Worm (Caenorhabditis elegans): ENCODE measurements around the gene Y73C8C.12.

Y73C8C.12 gene

DNA sequence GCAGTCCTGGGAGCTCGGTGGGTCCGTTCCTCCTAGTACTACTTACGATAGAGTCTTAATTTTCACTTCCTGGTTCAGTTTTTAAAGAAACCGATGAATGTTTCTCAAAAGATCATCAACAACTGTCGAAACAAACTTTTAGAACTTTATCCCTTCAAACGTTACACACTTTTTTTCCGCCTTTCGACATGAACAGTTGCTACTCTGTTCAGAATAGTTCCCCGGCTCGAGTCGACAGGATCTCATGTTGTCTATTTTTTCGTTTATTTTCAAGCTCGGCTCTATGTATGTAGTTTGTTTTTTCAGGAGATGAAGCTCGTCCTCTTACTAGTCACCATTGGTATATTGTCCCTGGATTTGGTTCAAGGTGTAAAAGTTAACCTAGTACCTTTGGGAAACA lies 31.8 kb downstream of the Y73C8C.12 start, which contains the start of gene exh-1:
Gene exh-1 (plus strand): TSS at position 301 of the 400 bp plus-strand sequence.
- TF ChIP-seq cog-1 (tag; optimal IDR thresholded peaks at IDR 0.05) = no peak
- no peak for TF ChIP-seq klf-2 (GFP tag; conservative IDR thresholded peaks at IDR 0.05)
- TF ChIP-seq med-1 (GFP tag; optimal IDR thresholded peaks at IDR 0.05; ENCODE audit: insufficient read depth) = no peak
- TF ChIP-seq T22C8.4 (GFP tag; IDR thresholded peaks at IDR 0.05) = no peak
- TF ChIP-seq ref-1 (GFP tag; conservative IDR thresholded peaks at IDR 0.05) = no peak
- no peak for TF ChIP-seq ztf-23 (GFP tag; IDR thresholded peaks at IDR 0.05)
- no peak for TF ChIP-seq tab-1 (GFP tag; IDR thresholded peaks at IDR 0.05)
- TF ChIP-seq flt-1 (GFP tag; IDR thresholded peaks at IDR 0.05) = no peak
- no peak for TF ChIP-seq ztf-29 (GFP tag; IDR thresholded peaks at IDR 0.05)

DNA sequence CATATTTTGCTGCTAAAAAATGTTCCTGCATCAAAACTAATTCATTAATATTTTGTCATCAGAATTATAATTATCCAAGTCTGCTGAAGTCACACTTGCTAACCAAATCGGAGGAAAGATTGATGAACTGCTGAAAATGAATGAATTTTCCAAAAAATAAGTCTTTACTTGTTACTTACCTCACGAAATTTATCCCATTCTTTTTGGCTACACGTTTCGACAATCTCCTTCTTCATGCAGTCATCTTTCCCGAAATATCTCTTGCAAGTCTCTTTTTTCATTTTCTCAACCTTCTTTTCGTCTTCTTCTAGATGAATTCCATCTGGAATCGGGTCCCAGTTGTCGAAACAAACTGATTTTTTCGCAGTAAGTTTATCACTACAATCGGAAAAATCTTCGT lies 33.4 kb downstream of the Y73C8C.12 start:
- TF ChIP-seq med-1 (GFP tag; optimal IDR thresholded peaks at IDR 0.05; ENCODE audit: insufficient read depth) = no peak

- TF ChIP-seq tab-1 (GFP tag; IDR thresholded peaks at IDR 0.05) (no peak), flt-1 (GFP tag; IDR thresholded peaks at IDR 0.05) (no peak), cog-1 (tag; optimal IDR thresholded peaks at IDR 0.05) (no peak), med-1 (GFP tag; optimal IDR thresholded peaks at IDR 0.05; ENCODE audit: insufficient read depth) (no peak), T22C8.4 (GFP tag; IDR thresholded peaks at IDR 0.05) (no peak), ztf-23 (GFP tag; IDR thresholded peaks at IDR 0.05) (no peak), ztf-29 (GFP tag; IDR thresholded peaks at IDR 0.05) (no peak), ref-1 (GFP tag; conservative IDR thresholded peaks at IDR 0.05) (no peak), klf-2 (GFP tag; conservative IDR thresholded peaks at IDR 0.05) (no peak)
Observed at ce11 chrV:3159252-3159651, 34.2 kb downstream of the Y73C8C.12 start, which contains the start of gene C36C5.12. C36C5.12 (minus strand) TSS chrV:3159352.

ce11 chrV:3162299-3162698 lies 37.3 kb downstream of the Y73C8C.12 start:
- TF ChIP-seq T22C8.4 (GFP tag; IDR thresholded peaks at IDR 0.05) = no peak
- no peak for TF ChIP-seq cog-1 (tag; optimal IDR thresholded peaks at IDR 0.05)
- TF ChIP-seq ztf-23 (GFP tag; IDR thresholded peaks at IDR 0.05) = no peak
- no peak for TF ChIP-seq flt-1 (GFP tag; IDR thresholded peaks at IDR 0.05)
- TF ChIP-seq ztf-29 (GFP tag; IDR thresholded peaks at IDR 0.05) = no peak
- TF ChIP-seq tab-1 (GFP tag; IDR thresholded peaks at IDR 0.05) = no peak
- TF ChIP-seq klf-2 (GFP tag; conservative IDR thresholded peaks at IDR 0.05) = no peak
- TF ChIP-seq med-1 (GFP tag; optimal IDR thresholded peaks at IDR 0.05; ENCODE audit: insufficient read depth) = no peak
- TF ChIP-seq ref-1 (GFP tag; conservative IDR thresholded peaks at IDR 0.05) = no peak

ce11 chrV:3163143-3163542 lies 38.1 kb downstream of the Y73C8C.12 start:
- TF ChIP-seq cog-1 (tag; optimal IDR thresholded peaks at IDR 0.05) (no peak), ztf-23 (GFP tag; IDR thresholded peaks at IDR 0.05) (no peak), klf-2 (GFP tag; conservative IDR thresholded peaks at IDR 0.05) (no peak), tab-1 (GFP tag; IDR thresholded peaks at IDR 0.05) (no peak), med-1 (GFP tag; optimal IDR thresholded peaks at IDR 0.05; ENCODE audit: insufficient read depth) (no peak), ref-1 (GFP tag; conservative IDR thresholded peaks at IDR 0.05) (no peak), ztf-29 (GFP tag; IDR thresholded peaks at IDR 0.05) (no peak), flt-1 (GFP tag; IDR thresholded peaks at IDR 0.05) (no peak), T22C8.4 (GFP tag; IDR thresholded peaks at IDR 0.05) (no peak)

ce11 chrV:3165438-3165837 lies 40.4 kb downstream of the Y73C8C.12 start, which contains the start of gene C36C5.14:
C36C5.14 (minus strand) TSS chrV:3165538.
- TF ChIP-seq tab-1 (GFP tag; IDR thresholded peaks at IDR 0.05) (no peak), flt-1 (GFP tag; IDR thresholded peaks at IDR 0.05) (no peak), T22C8.4 (GFP tag; IDR thresholded peaks at IDR 0.05) (no peak), ref-1 (GFP tag; conservative IDR thresholded peaks at IDR 0.05) (no peak), cog-1 (tag; optimal IDR thresholded peaks at IDR 0.05) (no peak), ztf-29 (GFP tag; IDR thresholded peaks at IDR 0.05) (no peak), ztf-23 (GFP tag; IDR thresholded peaks at IDR 0.05) (no peak), med-1 (GFP tag; optimal IDR thresholded peaks at IDR 0.05; ENCODE audit: insufficient read depth) (no peak), klf-2 (GFP tag; conservative IDR thresholded peaks at IDR 0.05) (no peak)

DNA sequence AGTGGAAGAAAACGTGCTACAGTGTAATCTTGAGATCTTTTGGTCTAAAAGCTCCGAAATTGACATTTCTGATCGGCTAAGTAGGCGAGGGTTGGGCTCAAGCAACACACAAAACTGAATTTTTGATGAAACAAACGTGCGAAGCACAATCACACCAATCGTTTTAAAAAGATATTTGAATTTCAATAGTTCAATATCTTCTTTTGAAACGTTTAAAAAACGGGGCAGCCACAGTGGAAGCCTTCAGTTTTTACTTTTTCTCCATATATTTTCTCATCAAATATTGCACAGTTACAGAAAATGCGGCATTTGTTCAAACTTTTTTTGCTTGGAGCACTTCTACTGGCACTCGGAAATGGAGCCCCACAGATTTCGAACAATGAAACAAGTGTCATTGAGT lies 41.2 kb downstream of the Y73C8C.12 start, which contains the start of gene C36C5.4:
Gene C36C5.4 (plus strand): TSS at position 301 of the 400 bp plus-strand sequence.
- TF ChIP-seq T22C8.4 (GFP tag; IDR thresholded peaks at IDR 0.05) (no peak), flt-1 (GFP tag; IDR thresholded peaks at IDR 0.05) (no peak), ztf-29 (GFP tag; IDR thresholded peaks at IDR 0.05) (no peak), cog-1 (tag; optimal IDR thresholded peaks at IDR 0.05) (no peak), klf-2 (GFP tag; conservative IDR thresholded peaks at IDR 0.05) (no peak), ref-1 (GFP tag; conservative IDR thresholded peaks at IDR 0.05) (no peak), ztf-23 (GFP tag; IDR thresholded peaks at IDR 0.05) (no peak), med-1 (GFP tag; optimal IDR thresholded peaks at IDR 0.05; ENCODE audit: insufficient read depth) (no peak), tab-1 (GFP tag; IDR thresholded peaks at IDR 0.05) (no peak)

- TF ChIP-seq T22C8.4 (GFP tag; IDR thresholded peaks at IDR 0.05) (no peak), ztf-29 (GFP tag; IDR thresholded peaks at IDR 0.05) (no peak), tab-1 (GFP tag; IDR thresholded peaks at IDR 0.05) (no peak), cog-1 (tag; optimal IDR thresholded peaks at IDR 0.05) (no peak), klf-2 (GFP tag; conservative IDR thresholded peaks at IDR 0.05) (no peak), flt-1 (GFP tag; IDR thresholded peaks at IDR 0.05) (no peak), med-1 (GFP tag; optimal IDR thresholded peaks at IDR 0.05; ENCODE audit: insufficient read depth) (no peak), ref-1 (GFP tag; conservative IDR thresholded peaks at IDR 0.05) (no peak), ztf-23 (GFP tag; IDR thresholded peaks at IDR 0.05) (no peak)
Observed at ce11 chrV:3168650-3169049, 43.6 kb downstream of the Y73C8C.12 start, which contains the start of gene C36C5.15. C36C5.15 (minus strand) TSS chrV:3168750.

- TF ChIP-seq med-1 (GFP tag; optimal IDR thresholded peaks at IDR 0.05; ENCODE audit: insufficient read depth) (no peak), ref-1 (GFP tag; conservative IDR thresholded peaks at IDR 0.05) (no peak), ztf-29 (GFP tag; IDR thresholded peaks at IDR 0.05) (no peak), tab-1 (GFP tag; IDR thresholded peaks at IDR 0.05) (no peak)
Observed at ce11 chrV:3169838-3170237, 44.8 kb downstream of the Y73C8C.12 start, which contains the start of gene srbc-6. srbc-6 (plus strand) TSS chrV:3170138.

- TF ChIP-seq T22C8.4 (GFP tag; IDR thresholded peaks at IDR 0.05) = peak; percentile 57; the same call in 1 of the 2 replicates
- TF ChIP-seq ztf-23 (GFP tag; IDR thresholded peaks at IDR 0.05) = no peak
- TF ChIP-seq flt-1 (GFP tag; IDR thresholded peaks at IDR 0.05) = no peak
- TF ChIP-seq med-1 (GFP tag; optimal IDR thresholded peaks at IDR 0.05; ENCODE audit: insufficient read depth) = no peak
Observed at ce11 chrV:3171625-3172024, 46.6 kb downstream of the Y73C8C.12 start.

All from whole organism, midembryonic.